Fruit fly (Drosophila melanogaster): ENCODE results near the gene CG2444.

Gene CG2444

DNA sequence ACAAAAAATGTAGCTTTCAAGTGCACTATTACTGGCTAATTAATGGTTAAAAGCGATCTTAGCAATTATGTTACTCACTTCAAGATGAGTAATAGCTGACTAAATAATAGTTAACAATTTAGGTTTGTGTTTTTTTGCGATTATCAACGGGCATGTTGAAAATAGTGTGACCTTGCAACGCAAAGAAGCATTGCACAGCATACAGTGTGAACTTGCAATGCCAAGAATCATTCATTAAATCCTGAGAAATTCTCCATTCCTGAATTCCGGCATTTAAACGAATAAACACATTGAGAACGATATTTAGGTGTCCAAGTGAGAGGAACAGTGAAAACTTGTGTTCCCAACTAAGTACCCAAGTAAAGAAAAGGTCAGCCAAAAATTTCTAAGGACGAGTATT, 45.5 kb downstream of the CG2444 start:
- TF ChIP-seq woc (GFP tag; optimal IDR thresholded peaks at IDR 0.05), result no peak
- no peak for TF ChIP-seq Dif (GFP tag; optimal IDR thresholded peaks at IDR 0.05; ENCODE audit: partially characterized antibody)
- TF ChIP-seq sv (GFP tag; optimal IDR thresholded peaks at IDR 0.05), result no peak

DNA sequence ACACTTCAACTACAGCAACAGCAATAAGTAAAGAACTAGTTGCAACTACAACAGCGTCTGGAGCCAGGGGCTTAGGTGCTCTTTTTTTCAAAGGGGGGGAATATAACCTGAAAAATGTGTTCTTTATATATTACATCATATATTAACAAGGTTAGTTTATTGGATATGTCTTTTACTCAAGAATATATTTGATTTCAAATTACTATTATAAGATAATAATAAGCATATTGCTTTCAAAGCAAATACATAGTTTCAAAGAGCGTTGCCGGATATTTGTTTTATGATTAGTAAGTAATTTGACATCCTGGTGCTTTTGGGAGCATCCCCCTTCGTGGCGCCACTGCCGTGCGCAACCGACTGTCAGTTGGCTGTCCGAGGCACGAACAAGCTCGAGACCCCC, 46.0 kb downstream of the CG2444 start:
- TF ChIP-seq foxo (GFP tag; optimal IDR thresholded peaks at IDR 0.05), result peak in 1 of 2 experiments; percentile 22
- no peak for TF ChIP-seq OdsH (GFP tag; optimal IDR thresholded peaks at IDR 0.05)
- no peak for TF ChIP-seq psq (GFP tag; optimal IDR thresholded peaks at IDR 0.05)
- peak; percentile 6 for TF ChIP-seq Sp1 (GFP tag; optimal IDR thresholded peaks at IDR 0.05)
- TF ChIP-seq h (GFP tag; optimal IDR thresholded peaks at IDR 0.05), result peak; percentile 4
- peak; percentile 37 for TF ChIP-seq HLH106 (tag; optimal IDR thresholded peaks at IDR 0.05)
- peak; percentile 3 for TF ChIP-seq fru (GFP tag; optimal IDR thresholded peaks at IDR 0.05)

DNA sequence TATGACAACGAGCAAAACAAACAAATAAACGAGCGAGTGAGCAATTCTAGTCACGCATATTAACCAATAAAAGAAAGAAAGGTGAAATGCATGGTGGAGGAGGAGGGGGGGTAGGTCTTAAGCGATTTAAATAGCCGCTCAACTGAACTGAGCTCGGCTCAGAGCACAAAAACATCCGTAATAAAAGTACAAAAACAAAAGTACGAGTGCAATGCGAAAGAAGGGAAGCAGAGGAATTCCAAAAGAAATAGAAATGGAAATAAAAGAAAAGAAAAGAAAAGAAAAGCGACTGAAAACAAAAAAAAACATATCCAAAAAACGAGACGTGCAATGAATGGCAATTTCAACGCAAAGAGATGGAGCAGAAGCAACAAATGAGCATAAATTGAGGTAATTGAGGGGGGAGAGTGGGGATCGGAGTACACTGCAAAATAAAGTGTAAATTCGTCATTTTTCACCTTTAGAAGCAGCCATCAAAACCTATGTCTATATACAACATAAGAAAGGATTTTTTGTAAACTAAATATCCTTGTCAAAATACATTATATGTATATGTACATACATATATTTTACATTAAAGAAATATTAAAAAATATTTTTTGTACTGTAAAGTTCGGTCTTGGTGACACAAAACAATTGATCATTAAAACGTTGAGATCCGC, 46.8 kb downstream of the CG2444 start:
- TF ChIP-seq CG9705 (GFP tag; optimal IDR thresholded peaks at IDR 0.05) (no peak), HLH106 (tag; optimal IDR thresholded peaks at IDR 0.05) (peak; percentile 37), foxo (GFP tag; optimal IDR thresholded peaks at IDR 0.05) (peak in 1 of 2 experiments; percentile 36), fru (GFP tag; optimal IDR thresholded peaks at IDR 0.05) (peak; percentile 1), dl (GFP tag; optimal IDR thresholded peaks at IDR 0.05; ENCODE audit: insufficient read depth in 1 of 2, partially characterized antibody in 2 of 2) (no peak), lola (GFP tag; optimal IDR thresholded peaks at IDR 0.05) (no peak)

DNA sequence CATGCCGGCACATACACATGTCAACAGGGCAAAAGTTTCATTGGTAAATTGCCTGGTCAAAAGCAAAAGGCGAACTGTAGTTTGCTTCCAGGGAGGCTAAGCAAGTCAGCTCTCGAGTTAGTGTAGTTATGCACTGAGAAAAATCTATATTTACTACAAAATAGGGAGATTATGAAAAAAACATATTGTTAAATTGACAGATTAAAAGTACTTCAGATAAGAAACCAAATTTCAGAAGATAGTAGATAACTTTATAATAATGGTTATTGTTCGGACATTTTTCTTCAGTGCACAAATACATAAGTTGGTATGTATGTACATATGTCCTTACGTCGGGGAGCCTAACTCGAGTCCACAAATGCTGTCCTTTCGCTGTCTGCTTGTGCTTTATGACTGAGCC, 48.0 kb downstream of the CG2444 start:
- TF ChIP-seq Jra (GFP tag; optimal IDR thresholded peaks at IDR 0.05) (no peak), lola (GFP tag; optimal IDR thresholded peaks at IDR 0.05) (no peak), ey (GFP tag; optimal IDR thresholded peaks at IDR 0.05) (peak; percentile 10), Sp1 (GFP tag; optimal IDR thresholded peaks at IDR 0.05) (peak; percentile 7), psq (GFP tag; optimal IDR thresholded peaks at IDR 0.05) (peak; percentile 8), h (GFP tag; optimal IDR thresholded peaks at IDR 0.05) (peak; percentile 23), fru (GFP tag; optimal IDR thresholded peaks at IDR 0.05) (peak; percentile 41), OdsH (GFP tag; optimal IDR thresholded peaks at IDR 0.05) (peak; percentile 15), dmrt93B (GFP tag; optimal IDR thresholded peaks at IDR 0.05) (no peak), CG32264 (GFP tag; optimal IDR thresholded peaks at IDR 0.05) (no peak), sv (GFP tag; optimal IDR thresholded peaks at IDR 0.05) (peak; percentile 9), Mio (GFP tag; optimal IDR thresholded peaks at IDR 0.05) (no peak), HLH106 (tag; optimal IDR thresholded peaks at IDR 0.05) (peak; percentile 35), foxo (GFP tag; optimal IDR thresholded peaks at IDR 0.05) (peak in 1 of 2 experiments; percentile 16), tai (GFP tag; optimal IDR thresholded peaks at IDR 0.05) (no peak)

Measured in whole organism, wandering third instar larva.